Fruit fly (Drosophila melanogaster): Measurements from ENCODE around the gene CG12237.

The CG12237 gene

dm6 chrX:19603953-19604352, 38.7 kb downstream of the CG12237 start (continued):
- TF ChIP-seq Side (GFP tag; optimal IDR thresholded peaks at IDR 0.05): peak; percentile 33
- TF ChIP-seq hb (GFP tag; IDR thresholded peaks at IDR 0.05; ENCODE audit: partially characterized antibody): no peak
- peak; percentile 84 for TF ChIP-seq Drgx (GFP tag; IDR thresholded peaks at IDR 0.05)
- no peak for TF ChIP-seq GATAe (GFP tag; conservative IDR thresholded peaks at IDR 0.05)
- TF ChIP-seq klu (GFP tag; IDR thresholded peaks at IDR 0.05): peak; percentile 74
- peak; percentile 68; the same call in 2 of the 3 replicates for TF ChIP-seq CG17361 (GFP tag; IDR thresholded peaks at IDR 0.05)
- TF ChIP-seq PHDP (tag; optimal IDR thresholded peaks at IDR 0.05): peak; percentile 71
- no peak for TF ChIP-seq kni (GFP tag; optimal IDR thresholded peaks at IDR 0.05)
- peak; percentile 49 for TF ChIP-seq CG18476 (GFP tag; optimal IDR thresholded peaks at IDR 0.05)
- TF ChIP-seq sens-2 (GFP tag; IDR thresholded peaks at IDR 0.05): peak; percentile 62; the same call in 1 of the 2 replicates
- TF ChIP-seq al (GFP tag; IDR thresholded peaks at IDR 0.05): peak; percentile 87
- peak; percentile 49 for TF ChIP-seq CG6272 (GFP tag; IDR thresholded peaks at IDR 0.05)
- TF ChIP-seq CG3281 (GFP tag; optimal IDR thresholded peaks at IDR 0.05): peak; percentile 79
- no peak for TF ChIP-seq Dip2 (GFP tag; IDR thresholded peaks at IDR 0.05)
- peak; percentile 79 for TF ChIP-seq CG1603 (tag; optimal IDR thresholded peaks at IDR 0.05)
- peak; percentile 88 for TF ChIP-seq CG14014 (GFP tag; IDR thresholded peaks at IDR 0.05)
- peak; percentile 65 for TF ChIP-seq CG18262 (tag; optimal IDR thresholded peaks at IDR 0.05)
- TF ChIP-seq tx (GFP tag; optimal IDR thresholded peaks at IDR 0.05): peak; percentile 20
- no peak for TF ChIP-seq zen2 (GFP tag; IDR thresholded peaks at IDR 0.05; ENCODE audit: partially characterized antibody)
- TF ChIP-seq gem (tag; optimal IDR thresholded peaks at IDR 0.05): peak; percentile 80
- TF ChIP-seq Fer2 (tag; optimal IDR thresholded peaks at IDR 0.05): peak; percentile 24
- peak; percentile 52 for TF ChIP-seq Asciz (GFP tag; optimal IDR thresholded peaks at IDR 0.05)
- TF ChIP-seq sna (GFP tag; IDR thresholded peaks at IDR 0.05; ENCODE audit: partially characterized antibody): no peak
- TF ChIP-seq CG42726 (GFP tag; IDR thresholded peaks at IDR 0.05; ENCODE audit: partially characterized antibody): no peak
- TF ChIP-seq maf-S (GFP tag; optimal IDR thresholded peaks at IDR 0.05): peak; percentile 2
- peak; percentile 71 for TF ChIP-seq ken (GFP tag; IDR thresholded peaks at IDR 0.05)
- peak in 1 of 3 experiments; percentile 20 for TF ChIP-seq lola (GFP tag; optimal IDR thresholded peaks at IDR 0.05)
- peak; percentile 39 for TF ChIP-seq CG6854 (GFP tag; optimal IDR thresholded peaks at IDR 0.05)
- TF ChIP-seq otp (GFP tag; IDR thresholded peaks at IDR 0.05): peak; percentile 76; the same call in 2 of the 3 replicates
- no peak for TF ChIP-seq Sin3A (optimal IDR thresholded peaks at IDR 0.05)
- TF ChIP-seq ap (GFP tag; IDR thresholded peaks at IDR 0.05): peak; percentile 58
- no peak for TF ChIP-seq wek (GFP tag; optimal IDR thresholded peaks at IDR 0.05)
- no peak for TF ChIP-seq ash1 (GFP tag; optimal IDR thresholded peaks at IDR 0.05)
- peak; percentile 18 for TF ChIP-seq CG17568 (GFP tag; optimal IDR thresholded peaks at IDR 0.05)
- no peak for TF ChIP-seq hkb (optimal IDR thresholded peaks at IDR 0.05)
- peak; percentile 88 for TF ChIP-seq hkb (GFP tag; IDR thresholded peaks at IDR 0.05)
- no peak for TF ChIP-seq hbn (GFP tag; IDR thresholded peaks at IDR 0.05; ENCODE audit: partially characterized antibody)
- no peak for TF ChIP-seq cad (GFP tag; optimal IDR thresholded peaks at IDR 0.05)
- peak; percentile 62 for TF ChIP-seq CG17829 (tag; optimal IDR thresholded peaks at IDR 0.05)
- TF ChIP-seq Hand (GFP tag; optimal IDR thresholded peaks at IDR 0.05): peak; percentile 59
- peak; percentile 85 for TF ChIP-seq CG15269 (tag; optimal IDR thresholded peaks at IDR 0.05)
- TF ChIP-seq Rfx (GFP tag; IDR thresholded peaks at IDR 0.05): peak; percentile 93
- peak; percentile 35 for TF ChIP-seq CG13123 (GFP tag; optimal IDR thresholded peaks at IDR 0.05)
- TF ChIP-seq Hsf (GFP tag; optimal IDR thresholded peaks at IDR 0.05): peak; percentile 66
- peak; percentile 69 for TF ChIP-seq CG17385 (GFP tag; optimal IDR thresholded peaks at IDR 0.05)
- no peak for TF ChIP-seq odd (GFP tag; optimal IDR thresholded peaks at IDR 0.05)
- TF ChIP-seq lbe (GFP tag; optimal IDR thresholded peaks at IDR 0.05): peak; percentile 30
- TF ChIP-seq H2.0 (GFP tag; IDR thresholded peaks at IDR 0.05): peak; percentile 71
- peak; percentile 34 for TF ChIP-seq run (tag; optimal IDR thresholded peaks at IDR 0.05)
- no peak for TF ChIP-seq tup (GFP tag; optimal IDR thresholded peaks at IDR 0.05)
- peak; percentile 59 for TF ChIP-seq CG10267 (tag; optimal IDR thresholded peaks at IDR 0.05)

Measured in whole organism, embryonic.